Fruit fly (Drosophila melanogaster) whole organism, embryonic: ENCODE data around the gene Strip.

Experiments used
- C15 ChIP-seq: fragments of 200-800 bp; sonication (Bioruptor generic); IDR thresholded peaks from 3 replicates; pipeline ENCODE4 v1.3.6; 2022; ENCODE audit warnings: missing biosample characterization, missing genetic modification characterization
- CG10543 ChIP-seq: fragments of 200-800 bp; sonication (Bioruptor generic); optimal IDR thresholded peaks from 3 replicates; lab custom pipeline; 2017; ENCODE audit warnings: missing biosample characterization, mild to moderate bottlenecking, missing genetic modification characterization, moderate library complexity
- CG10979 ChIP-seq: fragments of 200-800 bp; sonication (Bioruptor generic); optimal IDR thresholded peaks from 2 replicates; lab custom pipeline; 2018; ENCODE audit warnings: missing biosample characterization, mild to moderate bottlenecking, missing genetic modification characterization, moderate library complexity
- CG11247 ChIP-seq: fragments of 200-800 bp; sonication (Bioruptor generic); IDR thresholded peaks from 2 replicates; pipeline ENCODE4 v1.3.6; 2022; ENCODE audit warnings: missing biosample characterization, missing genetic modification characterization
- CG12071 ChIP-seq: fragments of 200-800 bp; sonication (Bioruptor generic); optimal IDR thresholded peaks from 3 replicates; lab custom pipeline; 2018; ENCODE audit warnings: missing biosample characterization, mild to moderate bottlenecking, missing genetic modification characterization
- CG13296 ChIP-seq: fragments of 200-800 bp; sonication (Bioruptor generic); optimal IDR thresholded peaks from 3 replicates; lab custom pipeline; 2018; ENCODE audit warnings: missing biosample characterization, mild to moderate bottlenecking, missing genetic modification characterization
- CG14014 ChIP-seq: fragments of 200-800 bp; sonication (Bioruptor generic); IDR thresholded peaks from 2 replicates; pipeline ENCODE4 v1.3.6; 2022; ENCODE audit warnings: missing biosample characterization, missing genetic modification characterization
- CG15269 ChIP-seq: fragments of 200-800 bp; sonication (Bioruptor generic); optimal IDR thresholded peaks from 2 replicates; lab custom pipeline; 2018; ENCODE audit warnings: missing biosample characterization, mild to moderate bottlenecking, missing genetic modification characterization, moderate library complexity
- CG17328 ChIP-seq: fragments of 200-800 bp; sonication (Bioruptor generic); IDR thresholded peaks from 2 replicates; pipeline ENCODE4 v1.3.6; 2022; ENCODE audit warnings: missing biosample characterization, missing genetic modification characterization
- CG17912 ChIP-seq: fragments of 200-800 bp; sonication (Bioruptor generic); optimal IDR thresholded peaks from 2 replicates; lab custom pipeline; 2018; ENCODE audit warnings: missing biosample characterization, mild to moderate bottlenecking, missing genetic modification characterization
- CG18764 ChIP-seq: fragments of 200-800 bp; sonication (Bioruptor generic); optimal IDR thresholded peaks from 3 replicates; lab custom pipeline; 2016; ENCODE audit warnings: missing biosample characterization, missing genetic modification characterization
- CG2202 ChIP-seq: fragments of 200-800 bp; sonication (Bioruptor generic); optimal IDR thresholded peaks from 2 replicates; lab custom pipeline; 2018; ENCODE audit warnings: missing biosample characterization, mild to moderate bottlenecking, missing genetic modification characterization
- CG31224 ChIP-seq: fragments of 200-800 bp; sonication (Bioruptor generic); IDR thresholded peaks from 2 replicates; pipeline ENCODE4 v1.3.6; 2022; ENCODE audit warnings: missing biosample characterization, missing genetic modification characterization
- CG42726 ChIP-seq: fragments of 200-800 bp; sonication (Bioruptor generic); IDR thresholded peaks from 2 replicates; pipeline ENCODE4 v1.3.6; 2022; ENCODE audit warnings: missing biosample characterization, missing genetic modification characterization; ENCODE audit not compliant: partially characterized antibody
- CG4282 ChIP-seq: fragments of 200-800 bp; sonication (Bioruptor generic); optimal IDR thresholded peaks from 2 replicates; lab custom pipeline; 2016; ENCODE audit warnings: missing biosample characterization, missing genetic modification characterization
- CG4820 ChIP-seq: fragments of 200-800 bp; sonication (Bioruptor generic); optimal IDR thresholded peaks from 3 replicates; lab custom pipeline; 2016; ENCODE audit warnings: missing biosample characterization, missing genetic modification characterization
- CG6175 ChIP-seq: fragments of 200-800 bp; sonication (Bioruptor generic); IDR thresholded peaks from 3 replicates; pipeline ENCODE4 v1.3.6; 2022; ENCODE audit warnings: missing biosample characterization, missing genetic modification characterization
- CG7372 ChIP-seq: fragments of 200-800 bp; sonication (Bioruptor generic); IDR thresholded peaks from 2 replicates; pipeline ENCODE4 v1.3.6; 2022; ENCODE audit warnings: missing biosample characterization, missing genetic modification characterization
- CG9215 ChIP-seq: fragments of 200-800 bp; sonication (Bioruptor generic); IDR thresholded peaks from 2 replicates; pipeline ENCODE4 v1.3.6; 2022; ENCODE audit warnings: missing biosample characterization, missing genetic modification characterization
- CG9932 ChIP-seq: fragments of 200-800 bp; sonication (Bioruptor generic); IDR thresholded peaks from 2 replicates; pipeline ENCODE4 v1.3.6; 2022; ENCODE audit warnings: missing biosample characterization, missing genetic modification characterization
- Dbx ChIP-seq: fragments of 200-800 bp; sonication (Bioruptor generic); IDR thresholded peaks from 3 replicates; pipeline ENCODE4 v1.3.6; 2022; ENCODE audit warnings: missing biosample characterization, missing genetic modification characterization
- Dip3 ChIP-seq: fragments of 200-800 bp; sonication (Bioruptor generic); optimal IDR thresholded peaks from 3 replicates; lab custom pipeline; 2016; ENCODE audit warnings: missing biosample characterization, missing genetic modification characterization
- Ets65A ChIP-seq: fragments of 200-800 bp; sonication (Bioruptor generic); peaks from one replicate; lab custom pipeline; 2016; ENCODE audit warnings: missing biosample characterization, missing genetic modification characterization
- H15 ChIP-seq: fragments of 200-800 bp; sonication (Bioruptor generic); IDR thresholded peaks from 3 replicates; pipeline ENCODE4 v1.3.6; 2022; ENCODE audit warnings: missing biosample characterization, missing genetic modification characterization
- HLH54F ChIP-seq: fragments of 200-800 bp; sonication (Bioruptor generic); optimal IDR thresholded peaks from 3 replicates; lab custom pipeline; 2016; ENCODE audit warnings: missing biosample characterization, missing genetic modification characterization
- HmgZ ChIP-seq: fragments of 200-800 bp; sonication (Bioruptor generic); optimal IDR thresholded peaks from 2 replicates; lab custom pipeline; 2018; ENCODE audit warnings: missing biosample characterization, mild to moderate bottlenecking, missing genetic modification characterization
- Lim3 ChIP-seq: fragments of 200-800 bp; sonication (Bioruptor generic); IDR thresholded peaks from 2 replicates; pipeline ENCODE4 v1.3.6; 2022; ENCODE audit warnings: missing biosample characterization, missing genetic modification characterization
- Med ChIP-seq: fragments of 200-800 bp; sonication (Bioruptor generic); peaks from one replicate; lab custom pipeline; 2016; ENCODE audit warnings: missing biosample characterization, missing genetic modification characterization, mild to moderate bottlenecking, inconsistent platforms, moderate library complexity
- NC2α ChIP-seq: fragments of 200-800 bp; sonication (Bioruptor generic); optimal IDR thresholded peaks from 2 replicates; lab custom pipeline; 2016; ENCODE audit warnings: missing biosample characterization, missing genetic modification characterization
- Sin3A ChIP-seq: fragments of >200 bp; optimal IDR thresholded peaks from 2 replicates; lab custom pipeline; 2018
- Sox100B ChIP-seq: fragments of 200-800 bp; sonication (Bioruptor generic); optimal IDR thresholded peaks from 3 replicates; lab custom pipeline; 2018; ENCODE audit warnings: missing biosample characterization, mild to moderate bottlenecking, missing genetic modification characterization
- Spps ChIP-seq: fragments of 200-800 bp; sonication (Bioruptor generic); optimal IDR thresholded peaks from 2 replicates; lab custom pipeline; 2018; ENCODE audit warnings: missing biosample characterization, mild to moderate bottlenecking, missing genetic modification characterization
- bowl ChIP-seq: fragments of 200-800 bp; sonication (Bioruptor generic); IDR thresholded peaks from 2 replicates; pipeline ENCODE4 v1.3.6; 2022; ENCODE audit warnings: missing biosample characterization, missing genetic modification characterization
- cato ChIP-seq: fragments of 200-800 bp; sonication (Bioruptor generic); optimal IDR thresholded peaks from 2 replicates; lab custom pipeline; 2016; ENCODE audit warnings: missing biosample characterization, missing genetic modification characterization, borderline replicate concordance
- crc ChIP-seq: fragments of 200-800 bp; sonication (Bioruptor generic); optimal IDR thresholded peaks from 2 replicates; lab custom pipeline; 2016; ENCODE audit warnings: missing biosample characterization, missing genetic modification characterization
- cwo ChIP-seq: fragments of 200-800 bp; sonication (Bioruptor generic); optimal IDR thresholded peaks from 3 replicates; lab custom pipeline; 2017; ENCODE audit warnings: missing biosample characterization, missing genetic modification characterization, mild to moderate bottlenecking, moderate library complexity, missing genetic modification reagents
- da ChIP-seq: fragments of 200-800 bp; sonication (Bioruptor generic); optimal IDR thresholded peaks from 2 replicates; lab custom pipeline; 2016; ENCODE audit warnings: missing biosample characterization, missing genetic modification characterization
- dysf ChIP-seq: fragments of 200-800 bp; sonication (Bioruptor generic); IDR thresholded peaks from 3 replicates; pipeline ENCODE4 v1.3.6; 2022; ENCODE audit warnings: missing biosample characterization, missing genetic modification characterization
- ewg ChIP-seq: fragments of 200-800 bp; sonication (Bioruptor generic); optimal IDR thresholded peaks from 3 replicates; lab custom pipeline; 2017; ENCODE audit warnings: mild to moderate bottlenecking, missing biosample characterization, missing genetic modification reagents, missing genetic modification characterization
- fd102C ChIP-seq: fragments of 200-800 bp; sonication (Bioruptor generic); optimal IDR thresholded peaks from 2 replicates; lab custom pipeline; 2018; ENCODE audit warnings: missing biosample characterization, mild to moderate bottlenecking, missing genetic modification characterization, moderate library complexity
- ham ChIP-seq: fragments of 200-800 bp; sonication (Bioruptor generic); IDR thresholded peaks from 2 replicates; pipeline ENCODE4 v1.3.6; 2022; ENCODE audit warnings: missing biosample characterization, missing genetic modification characterization
- hth ChIP-seq: fragments of >200 bp; optimal IDR thresholded peaks from 2 replicates; lab custom pipeline; 2017; ENCODE audit warnings: inconsistent platforms
- klu ChIP-seq: fragments of 200-800 bp; sonication (Bioruptor generic); IDR thresholded peaks from 2 replicates; pipeline ENCODE4 v1.3.6; 2022; ENCODE audit warnings: missing biosample characterization, missing genetic modification characterization
- maf-S ChIP-seq: fragments of 200-800 bp; sonication (Bioruptor generic); optimal IDR thresholded peaks from 2 replicates; lab custom pipeline; 2016; ENCODE audit warnings: missing biosample characterization, missing genetic modification characterization
- mld ChIP-seq: fragments of 200-800 bp; sonication (Bioruptor generic); IDR thresholded peaks from 3 replicates; pipeline ENCODE4 v1.3.6; 2022; ENCODE audit warnings: missing biosample characterization, missing genetic modification characterization; ENCODE audit not compliant: partially characterized antibody
- prd ChIP-seq, 3 experiments: fragments of >200 bp in 2 of 3; fragments of 200-800 bp in 1 of 3; sonication (Bioruptor generic) in 1 of 3; optimal IDR thresholded peaks in 2 of 3; IDR thresholded peaks in 1 of 3; 2 replicates in 2 of 3; 3 replicates in 1 of 3; pipeline versions ENCODE4 v1.3.6 to Lab custom; 2017 to 2022; ENCODE audit warnings: missing biosample characterization in 1 of 3, missing genetic modification characterization in 1 of 3
- ranshi ChIP-seq: fragments of 200-800 bp; sonication (Bioruptor generic); IDR thresholded peaks from 2 replicates; pipeline ENCODE4 v1.3.6; 2022; ENCODE audit warnings: missing biosample characterization, missing genetic modification characterization
- slbo ChIP-seq: fragments of 200-800 bp; sonication (Bioruptor generic); IDR thresholded peaks from 2 replicates; pipeline ENCODE4 v1.3.6; 2022; ENCODE audit warnings: missing biosample characterization, missing genetic modification characterization
- slp2 ChIP-seq: fragments of 200-800 bp; sonication (Bioruptor generic); optimal IDR thresholded peaks from 2 replicates; lab custom pipeline; 2016; ENCODE audit warnings: missing biosample characterization, missing genetic modification characterization
- trem ChIP-seq: fragments of 200-800 bp; optimal IDR thresholded peaks from 3 replicates; lab custom pipeline; 2019; ENCODE audit warnings: missing biosample characterization, mild to moderate bottlenecking, missing genetic modification characterization, moderate library complexity
- twi ChIP-seq: fragments of 200-800 bp; optimal IDR thresholded peaks from 2 replicates; lab custom pipeline; 2019; ENCODE audit warnings: missing biosample characterization, mild to moderate bottlenecking, missing genetic modification characterization, moderate library complexity

Strip gene

dm6 chr3L:3319992-3320732 is 8.5 kb downstream of the Strip start (continued):
- TF ChIP-seq cato (GFP tag; lab: Kevin White, UChicago) (no peak), CG4820 (peak; percentile 2), NC2α (GFP tag; lab: Kevin White, UChicago) (no peak), CG13296 (GFP tag; lab: Kevin White, UChicago) (peak; percentile 51), cwo (GFP tag; lab: Kevin White, UChicago) (peak; percentile 58), CG15269 (peak; percentile 52), CG4282 (peak; percentile 43), fd102C (GFP tag; lab: Kevin White, UChicago) (no peak), trem (tag; lab: Kevin White, UChicago) (no peak), Dip3 (GFP tag; lab: Kevin White, UChicago) (no peak), twi (no peak), ranshi (GFP tag; lab: Robert Waterston, UW) (no peak), Sin3A (lab: Kevin White, UChicago) (no peak), Dbx (GFP tag; lab: Robert Waterston, UW) (no peak), slbo (GFP tag; lab: Robert Waterston, UW) (peak; percentile 54), CG9215 (GFP tag; lab: Robert Waterston, UW) (no peak), ewg (GFP tag; lab: Kevin White, UChicago) (no peak), HmgZ (no peak), hth (lab: Kevin White, UChicago) (no peak), CG6175 (GFP tag; lab: Robert Waterston, UW) (no peak), CG17328 (GFP tag; lab: Robert Waterston, UW) (no peak), bowl (GFP tag; lab: Robert Waterston, UW) (no peak), Spps (tag; lab: Kevin White, UChicago) (no peak), CG42726 (GFP tag; lab: Robert Waterston, UW) (no peak), CG31224 (GFP tag; lab: Robert Waterston, UW) (0 out of 2 replicates have a peak, but pooled peaks have one; percentile 15), CG9932 (0 out of 2 replicates have a peak, but pooled peaks have one; percentile 32), Med (GFP tag; lab: Kevin White, UChicago) (peak; percentile 76), CG18764 (GFP tag; lab: Kevin White, UChicago) (peak; percentile 21), CG12071 (GFP tag; lab: Kevin White, UChicago) (peak; percentile 42), H15 (no peak), Lim3 (GFP tag; lab: Robert Waterston, UW) (no peak), C15 (GFP tag; lab: Robert Waterston, UW) (no peak), CG2202 (tag; lab: Kevin White, UChicago) (no peak), CG17912 (GFP tag; lab: Kevin White, UChicago) (no peak), slp2 (no peak), Sox100B (GFP tag; lab: Kevin White, UChicago) (no peak), klu (no peak), CG7372 (GFP tag; lab: Robert Waterston, UW) (no peak), dysf (GFP tag; lab: Robert Waterston, UW) (peak; percentile 48; the same call in 2 of the 3 replicates), HLH54F (GFP tag; lab: Kevin White, UChicago) (peak; percentile 38), maf-S (no peak), ham (GFP tag; lab: Robert Waterston, UW) (no peak), CG14014 (GFP tag; lab: Robert Waterston, UW) (0 out of 2 replicates have a peak, but pooled peaks have one; percentile 47), mld (GFP tag; lab: Robert Waterston, UW) (no peak), CG11247 (GFP tag; lab: Robert Waterston, UW) (peak; percentile 5; the same call in 1 of the 2 replicates), CG10543 (peak; percentile 35), CG10979 (tag; lab: Kevin White, UChicago) (peak; percentile 6), crc (peak; percentile 6), da (GFP tag; lab: Kevin White, UChicago) (no peak), prd (optimal IDR thresholded peaks at IDR 0.05; lab: Kevin White, UChicago) (no peak), prd (GFP tag; IDR thresholded peaks at IDR 0.05; lab: Robert Waterston, UW) (peak; percentile 34; the same call in 1 of the 3 replicates), Ets65A (peak; percentile 44)
